Fruit fly (Drosophila melanogaster) whole organism, embryonic: Measurements from ENCODE around the gene Ttc19.

Experiments used
- Aef1 ChIP-seq: fragments of 200-800 bp; sonication (Bioruptor generic); IDR thresholded peaks from 3 replicates; pipeline ENCODE4 v1.3.6; 2022; ENCODE audit warnings: missing biosample characterization, missing genetic modification characterization
- CG10147 ChIP-seq: fragments of 200-800 bp; sonication (Bioruptor generic); optimal IDR thresholded peaks from 2 replicates; lab custom pipeline; 2019; ENCODE audit warnings: missing biosample characterization, mild to moderate bottlenecking, missing genetic modification characterization, moderate library complexity
- CG10209 ChIP-seq: fragments of 200-800 bp; sonication (Bioruptor generic); optimal IDR thresholded peaks from 3 replicates; lab custom pipeline; 2017; ENCODE audit warnings: missing biosample characterization, mild to moderate bottlenecking, missing genetic modification characterization, missing genetic modification reagents
- CG10979 ChIP-seq: fragments of 200-800 bp; sonication (Bioruptor generic); optimal IDR thresholded peaks from 2 replicates; lab custom pipeline; 2018; ENCODE audit warnings: missing biosample characterization, mild to moderate bottlenecking, missing genetic modification characterization, moderate library complexity
- CG12104 ChIP-seq: fragments of 200-800 bp; sonication (Bioruptor generic); optimal IDR thresholded peaks from 3 replicates; lab custom pipeline; 2016; ENCODE audit warnings: missing biosample characterization, missing genetic modification characterization
- CG12299 ChIP-seq: fragments of 200-800 bp; sonication (Bioruptor generic); optimal IDR thresholded peaks from 2 replicates; lab custom pipeline; 2018; ENCODE audit warnings: missing biosample characterization, mild to moderate bottlenecking, missing genetic modification characterization
- CG14667 ChIP-seq: fragments of 200-800 bp; sonication (Bioruptor generic); IDR thresholded peaks from 2 replicates; pipeline ENCODE4 v1.3.6; 2022; ENCODE audit warnings: missing biosample characterization, missing genetic modification characterization
- CG15011 ChIP-seq: fragments of 200-800 bp; sonication (Bioruptor generic); optimal IDR thresholded peaks from 3 replicates; lab custom pipeline; 2018; ENCODE audit warnings: missing biosample characterization, mild to moderate bottlenecking, missing genetic modification characterization
- CG15269 ChIP-seq: fragments of 200-800 bp; sonication (Bioruptor generic); optimal IDR thresholded peaks from 2 replicates; lab custom pipeline; 2018; ENCODE audit warnings: missing biosample characterization, mild to moderate bottlenecking, missing genetic modification characterization, moderate library complexity
- CG1647 ChIP-seq: fragments of 200-800 bp; sonication (Bioruptor generic); optimal IDR thresholded peaks from 3 replicates; lab custom pipeline; 2016; ENCODE audit warnings: missing biosample characterization, missing genetic modification characterization
- CG16813 ChIP-seq: fragments of 200-800 bp; sonication (Bioruptor generic); IDR thresholded peaks from 3 replicates; pipeline ENCODE4 v1.3.6; 2022; ENCODE audit warnings: missing biosample characterization, missing genetic modification characterization; ENCODE audit not compliant: partially characterized antibody
- CG2889 ChIP-seq: fragments of 200-800 bp; sonication (Bioruptor generic); IDR thresholded peaks from 3 replicates; pipeline ENCODE4 v1.3.6; 2022; ENCODE audit warnings: missing biosample characterization, missing genetic modification characterization
- CG31441 ChIP-seq: fragments of 200-800 bp; sonication (Bioruptor generic); IDR thresholded peaks from 2 replicates; pipeline ENCODE4 v1.3.6; 2022; ENCODE audit warnings: missing biosample characterization, missing genetic modification characterization
- CG34224 ChIP-seq: fragments of 200-800 bp; sonication (Bioruptor generic); IDR thresholded peaks from 3 replicates; pipeline ENCODE4 v1.3.6; 2022; ENCODE audit warnings: missing biosample characterization, missing genetic modification characterization; ENCODE audit not compliant: partially characterized antibody
- CG4282 ChIP-seq: fragments of 200-800 bp; sonication (Bioruptor generic); optimal IDR thresholded peaks from 2 replicates; lab custom pipeline; 2016; ENCODE audit warnings: missing biosample characterization, missing genetic modification characterization
- CG7372 ChIP-seq: fragments of 200-800 bp; sonication (Bioruptor generic); IDR thresholded peaks from 2 replicates; pipeline ENCODE4 v1.3.6; 2022; ENCODE audit warnings: missing biosample characterization, missing genetic modification characterization
- CG7556 ChIP-seq: fragments of 200-800 bp; sonication (Bioruptor generic); optimal IDR thresholded peaks from 2 replicates; lab custom pipeline; 2017; ENCODE audit warnings: missing biosample characterization, mild to moderate bottlenecking, missing genetic modification characterization
- CG9215 ChIP-seq: fragments of 200-800 bp; sonication (Bioruptor generic); IDR thresholded peaks from 2 replicates; pipeline ENCODE4 v1.3.6; 2022; ENCODE audit warnings: missing biosample characterization, missing genetic modification characterization
- CG9727 ChIP-seq: fragments of 200-800 bp; sonication (Bioruptor generic); optimal IDR thresholded peaks from 3 replicates; lab custom pipeline; 2017; ENCODE audit warnings: missing biosample characterization, mild to moderate bottlenecking, missing genetic modification characterization
- D19B ChIP-seq: fragments of 200-800 bp; sonication (Bioruptor generic); optimal IDR thresholded peaks from 2 replicates; lab custom pipeline; 2017; ENCODE audit warnings: missing biosample characterization, mild to moderate bottlenecking, missing genetic modification characterization
- Ets65A ChIP-seq: fragments of 200-800 bp; sonication (Bioruptor generic); peaks from one replicate; lab custom pipeline; 2016; ENCODE audit warnings: missing biosample characterization, missing genetic modification characterization
- Mrtf ChIP-seq: fragments of 200-800 bp; sonication (Bioruptor generic); IDR thresholded peaks from 3 replicates; pipeline ENCODE4 v1.3.6; 2022; ENCODE audit warnings: missing biosample characterization, missing genetic modification characterization
- Nf-YA ChIP-seq: fragments of 200-800 bp; sonication (Bioruptor generic); IDR thresholded peaks from 2 replicates; pipeline ENCODE4 v1.3.6; 2022; ENCODE audit warnings: missing biosample characterization, missing genetic modification characterization
- Oli ChIP-seq: fragments of 200-800 bp; sonication (Bioruptor generic); optimal IDR thresholded peaks from 2 replicates; lab custom pipeline; 2018; ENCODE audit warnings: missing biosample characterization, mild to moderate bottlenecking, missing genetic modification characterization, moderate library complexity
- Optix ChIP-seq: fragments of 200-800 bp; sonication (Bioruptor generic); IDR thresholded peaks from 3 replicates; pipeline ENCODE4 v1.3.6; 2022; ENCODE audit warnings: missing biosample characterization, missing genetic modification characterization
- Sry-β ChIP-seq: fragments of 200-800 bp; sonication (Bioruptor generic); optimal IDR thresholded peaks from 2 replicates; lab custom pipeline; 2018; ENCODE audit warnings: missing biosample characterization, mild to moderate bottlenecking, missing genetic modification characterization, moderate library complexity
- Trl ChIP-seq, 3 experiments: fragments of >200 bp in 2 of 3; fragments of 200-800 bp in 1 of 3; sonication (Bioruptor generic) in 1 of 3; optimal IDR thresholded peaks; 2 replicates in 1 of 3; 3 replicates in 2 of 3; lab custom pipeline; 2016 to 2017; ENCODE audit warnings: missing biosample characterization in 1 of 3, missing genetic modification characterization in 1 of 3
- Vsx1 ChIP-seq: fragments of 200-800 bp; sonication (Bioruptor generic); optimal IDR thresholded peaks from 2 replicates; lab custom pipeline; 2017; ENCODE audit warnings: missing biosample characterization, mild to moderate bottlenecking, missing genetic modification characterization, missing genetic modification reagents
- abd-A ChIP-seq: fragments of 200-800 bp; sonication (Bioruptor generic); optimal IDR thresholded peaks from 3 replicates; lab custom pipeline; 2019; ENCODE audit warnings: missing biosample characterization, mild to moderate bottlenecking, missing genetic modification characterization, moderate library complexity
- cato ChIP-seq: fragments of 200-800 bp; sonication (Bioruptor generic); optimal IDR thresholded peaks from 2 replicates; lab custom pipeline; 2016; ENCODE audit warnings: missing biosample characterization, missing genetic modification characterization, borderline replicate concordance
- ci ChIP-seq: fragments of 200-800 bp; sonication (Bioruptor generic); IDR thresholded peaks from 3 replicates; pipeline ENCODE4 v1.3.6; 2022; ENCODE audit warnings: missing biosample characterization, missing genetic modification characterization
- crc ChIP-seq: fragments of 200-800 bp; sonication (Bioruptor generic); optimal IDR thresholded peaks from 2 replicates; lab custom pipeline; 2016; ENCODE audit warnings: missing biosample characterization, missing genetic modification characterization
- eve ChIP-seq, 2 experiments: fragments of >200 bp; optimal IDR thresholded peaks; 2 replicates each; lab custom pipeline; 2017; ENCODE audit warnings: missing biosample characterization in 2 of 2, missing genetic modification characterization in 2 of 2
- fd3F ChIP-seq: fragments of 200-800 bp; sonication (Bioruptor generic); optimal IDR thresholded peaks from 2 replicates; lab custom pipeline; 2018; ENCODE audit warnings: missing biosample characterization, mild to moderate bottlenecking, missing genetic modification characterization, moderate library complexity
- ftz-f1 ChIP-seq: fragments of 200-800 bp; sonication (Bioruptor generic); optimal IDR thresholded peaks from 2 replicates; lab custom pipeline; 2016; ENCODE audit warnings: missing biosample characterization, missing genetic modification characterization
- her ChIP-seq: fragments of 200-800 bp; sonication (Bioruptor generic); optimal IDR thresholded peaks from 2 replicates; lab custom pipeline; 2016; ENCODE audit warnings: missing biosample characterization, missing genetic modification characterization
- hth ChIP-seq: fragments of >200 bp; optimal IDR thresholded peaks from 2 replicates; lab custom pipeline; 2017; ENCODE audit warnings: inconsistent platforms
- inv ChIP-seq: fragments of 200-800 bp; sonication (Bioruptor generic); IDR thresholded peaks from 2 replicates; pipeline ENCODE4 v1.3.6; 2022; ENCODE audit warnings: missing biosample characterization, missing genetic modification characterization; ENCODE audit not compliant: partially characterized antibody
- ken ChIP-seq: fragments of 200-800 bp; sonication (Bioruptor generic); IDR thresholded peaks from 3 replicates; pipeline ENCODE4 v1.3.6; 2022; ENCODE audit warnings: missing biosample characterization, missing genetic modification characterization
- lola ChIP-seq, 3 experiments: fragments of >200 bp in 2 of 3; fragments of 200-800 bp in 1 of 3; sonication (Bioruptor generic) in 1 of 3; optimal IDR thresholded peaks; 2 replicates each; lab custom pipeline; 2017 to 2019; ENCODE audit warnings: missing biosample characterization in 3 of 3, missing genetic modification characterization in 3 of 3, mild to moderate bottlenecking in 1 of 3, moderate library complexity in 1 of 3
- nmo ChIP-seq: fragments of 200-800 bp; sonication (Bioruptor generic); optimal IDR thresholded peaks from 2 replicates; lab custom pipeline; 2018; ENCODE audit warnings: missing biosample characterization, mild to moderate bottlenecking, missing genetic modification characterization, moderate library complexity
- nom ChIP-seq: fragments of 200-800 bp; sonication (Bioruptor generic); optimal IDR thresholded peaks from 2 replicates; lab custom pipeline; 2017; ENCODE audit warnings: missing biosample characterization, missing genetic modification characterization, mild to moderate bottlenecking, moderate library complexity, missing genetic modification reagents
- sug ChIP-seq: fragments of 200-800 bp; optimal IDR thresholded peaks from 2 replicates; lab custom pipeline; 2019; ENCODE audit warnings: missing biosample characterization, mild to moderate bottlenecking, missing genetic modification characterization, moderate library complexity
- tap ChIP-seq: fragments of 200-800 bp; optimal IDR thresholded peaks from 3 replicates; lab custom pipeline; 2019; ENCODE audit warnings: missing biosample characterization, mild to moderate bottlenecking, missing genetic modification characterization, moderate library complexity
- ttk ChIP-seq: fragments of 200-800 bp; sonication (Bioruptor generic); IDR thresholded peaks from 2 replicates; pipeline ENCODE4 v2.1.2; 2022; ENCODE audit warnings: missing biosample characterization, missing genetic modification characterization
- twi ChIP-seq: fragments of 200-800 bp; optimal IDR thresholded peaks from 2 replicates; lab custom pipeline; 2019; ENCODE audit warnings: missing biosample characterization, mild to moderate bottlenecking, missing genetic modification characterization, moderate library complexity
- usp ChIP-seq: fragments of >200 bp; optimal IDR thresholded peaks from 2 replicates; lab custom pipeline; 2017; ENCODE audit warnings: missing biosample characterization, missing genetic modification characterization
- vfl ChIP-seq: fragments of 200-800 bp; sonication (Bioruptor generic); optimal IDR thresholded peaks from 2 replicates; lab custom pipeline; 2016; ENCODE audit warnings: missing biosample characterization, missing genetic modification characterization
- wor ChIP-seq: fragments of 200-800 bp; sonication (Bioruptor generic); IDR thresholded peaks from 2 replicates; pipeline ENCODE4 v1.3.6; 2022; ENCODE audit warnings: missing biosample characterization, missing genetic modification characterization
- yki ChIP-seq: fragments of >200 bp; optimal IDR thresholded peaks from 3 replicates; lab custom pipeline; 2018
- zfh1 ChIP-seq: fragments of 200-800 bp; sonication (Bioruptor generic); IDR thresholded peaks from 3 replicates; pipeline ENCODE4 v1.3.6; 2022; ENCODE audit warnings: missing biosample characterization, missing genetic modification characterization

Gene Ttc19

DNA sequence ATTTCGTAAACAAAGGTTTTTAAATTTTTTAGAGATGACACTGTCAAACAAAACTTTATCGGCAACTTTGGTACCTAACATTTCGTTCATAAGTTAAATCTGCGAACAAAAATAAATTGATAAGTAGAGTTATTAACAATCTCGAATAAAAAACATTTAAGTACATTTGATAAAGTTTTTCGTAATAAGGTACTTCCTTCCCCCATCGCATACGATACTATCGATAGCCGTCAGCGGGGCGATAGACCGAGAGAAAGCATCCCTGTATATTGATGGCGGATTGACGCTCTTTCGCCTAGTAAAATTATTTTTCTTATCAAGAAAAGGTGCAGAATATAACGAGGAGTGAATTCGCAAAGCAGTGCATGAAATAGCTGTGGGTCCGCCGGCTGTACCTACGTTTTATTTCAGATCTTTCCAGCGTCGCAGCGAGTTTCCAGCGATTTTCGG is at the start of gene Ttc19, which contains the start of gene Acn (continued):
- TF ChIP-seq cato (peak; percentile 68), ftz-f1 (peak; percentile 40), ken (GFP tag; lab: Robert Waterston, UW) (peak; percentile 86), CG12299 (tag; lab: Kevin White, UChicago) (peak; percentile 51), twi (tag; lab: Kevin White, UChicago) (peak; percentile 60), CG14667 (GFP tag; lab: Robert Waterston, UW) (peak; percentile 77), wor (GFP tag; lab: Robert Waterston, UW) (peak; percentile 65), Nf-YA (GFP tag; lab: Robert Waterston, UW) (peak; percentile 62), Sry-β (GFP tag; lab: Kevin White, UChicago) (no peak), Optix (peak; percentile 66; the same call in 2 of the 3 replicates), fd3F (GFP tag; lab: Kevin White, UChicago) (peak; percentile 72), CG34224 (GFP tag; lab: Robert Waterston, UW) (peak; percentile 91), yki (no peak), Aef1 (GFP tag; lab: Robert Waterston, UW) (peak; percentile 85), hth (lab: Kevin White, UChicago) (no peak), CG16813 (GFP tag; lab: Robert Waterston, UW) (peak; percentile 98), CG7372 (peak; percentile 77), CG12104 (peak; percentile 71), lola (GFP tag; optimal IDR thresholded peaks at IDR 0.05; lab: Kevin White, UChicago) (peak in 1 of 3 experiments; percentile 80), ttk (peak; percentile 67), Vsx1 (no peak), sug (tag; lab: Kevin White, UChicago) (peak; percentile 88), CG15011 (no peak), tap (tag; lab: Kevin White, UChicago) (peak; percentile 63), CG10979 (tag; lab: Kevin White, UChicago) (peak; percentile 77), vfl (GFP tag; lab: Kevin White, UChicago) (peak; percentile 92), CG31441 (GFP tag; lab: Robert Waterston, UW) (no peak; the same call in 1 of the 2 replicates), zfh1 (GFP tag; lab: Robert Waterston, UW) (peak; percentile 90), her (peak; percentile 83), CG9727 (GFP tag; lab: Kevin White, UChicago) (peak; percentile 86), Trl (optimal IDR thresholded peaks at IDR 0.05; lab: Kevin White, UChicago) (no peak), Trl (GFP tag; optimal IDR thresholded peaks at IDR 0.05; lab: Kevin White, UChicago) (peak; percentile 92), CG1647 (GFP tag; lab: Kevin White, UChicago) (peak; percentile 88), usp (GFP tag; lab: Kevin White, UChicago) (no peak), nmo (GFP tag; lab: Kevin White, UChicago) (peak; percentile 91), CG2889 (peak; percentile 71; the same call in 1 of the 3 replicates), CG10209 (GFP tag; lab: Kevin White, UChicago) (peak; percentile 69), Ets65A (peak; percentile 99), D19B (GFP tag; lab: Kevin White, UChicago) (peak; percentile 44), CG10147 (peak; percentile 84), CG9215 (GFP tag; lab: Robert Waterston, UW) (peak; percentile 79), crc (GFP tag; lab: Kevin White, UChicago) (peak; percentile 84), eve (GFP tag; optimal IDR thresholded peaks at IDR 0.05; lab: Kevin White, UChicago) (no peak), Mrtf (GFP tag; lab: Robert Waterston, UW) (no peak; the same call in none of the 3 replicates), CG4282 (peak; percentile 89), Oli (peak; percentile 66), abd-A (no peak), nom (peak; percentile 35), ci (peak; percentile 83), CG15269 (peak; percentile 77), inv (GFP tag; lab: Robert Waterston, UW) (peak; percentile 93), CG7556 (GFP tag; lab: Kevin White, UChicago) (peak; percentile 82)
